Worm (Caenorhabditis elegans): ENCODE measurements around the gene srw-35.

DNA sequence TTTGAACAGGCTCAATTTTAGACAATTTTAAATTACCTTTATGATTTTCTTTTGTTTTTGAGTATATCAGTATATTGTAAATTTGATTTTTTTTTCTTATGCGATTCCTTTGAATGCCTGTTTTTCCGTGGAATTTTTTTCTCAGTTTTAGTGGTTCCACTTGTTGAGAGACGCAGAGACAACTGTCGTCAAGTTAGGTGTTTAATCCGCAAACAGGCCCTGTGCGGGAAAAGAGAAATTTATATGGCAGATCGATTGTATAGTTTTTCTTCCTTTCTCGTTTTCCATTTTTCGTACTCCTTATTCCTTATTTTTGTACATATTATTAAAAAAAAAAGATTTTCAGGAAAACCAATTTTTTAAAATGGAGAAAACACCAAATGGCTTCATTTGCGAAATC is 26.7 kb downstream of the srw-35 start, which contains the start of gene F36D3.1:
- no peak for TF ChIP-seq ama-1 (optimal IDR thresholded peaks at IDR 0.05)
- TF ChIP-seq egl-27 (tag; optimal IDR thresholded peaks at IDR 0.05) = no peak
- TF ChIP-seq F13H6.1 (tag; optimal IDR thresholded peaks at IDR 0.05) = no peak
- TF ChIP-seq aly-2 (tag; optimal IDR thresholded peaks at IDR 0.05) = no peak
- TF ChIP-seq snpc-4 (tag; optimal IDR thresholded peaks at IDR 0.05) = peak; percentile 67
- no peak for TF ChIP-seq ceh-82 (tag; optimal IDR thresholded peaks at IDR 0.05)
- peak; percentile 29 to 73 for TF ChIP-seq lsy-2 (tag; optimal IDR thresholded peaks at IDR 0.05)
- TF ChIP-seq elt-3 (tag; optimal IDR thresholded peaks at IDR 0.05) = no peak
- TF ChIP-seq blmp-1 (tag; optimal IDR thresholded peaks at IDR 0.05; ENCODE audit: insufficient read depth) = no peak
- no peak for TF ChIP-seq ztf-4 (tag; optimal IDR thresholded peaks at IDR 0.05)
- no peak for TF ChIP-seq unc-39 (tag; optimal IDR thresholded peaks at IDR 0.05)
- no peak for TF ChIP-seq ceh-16 (tag; optimal IDR thresholded peaks at IDR 0.05)
- no peak for TF ChIP-seq lin-39 (tag; optimal IDR thresholded peaks at IDR 0.05)
- no peak for TF ChIP-seq sma-9 (GFP tag; optimal IDR thresholded peaks at IDR 0.05)
- TF ChIP-seq sma-9 (tag; optimal IDR thresholded peaks at IDR 0.05) = no peak

All from whole organism, L2 larva.